Worm (Caenorhabditis elegans) whole organism, L3 larva: ENCODE data around the gene ptrg-1.

Experiments
- R02D3.7 ChIP-seq: fragments of 150-350 bp; optimal IDR thresholded peaks from 2 replicates; lab custom pipeline; 2014; ENCODE audit warnings: missing biosample characterization, missing genetic modification characterization
- ZK546.5 ChIP-seq: sonication (generic microtip); optimal IDR thresholded peaks from 2 replicates; lab custom pipeline; 2017; ENCODE audit warnings: missing biosample characterization, missing genetic modification characterization
- aly-2 ChIP-seq: fragments of 150-350 bp; optimal IDR thresholded peaks from 2 replicates; lab custom pipeline; 2014; ENCODE audit warnings: missing biosample characterization, missing genetic modification characterization
- ama-1 ChIP-seq: fragments of 150-350 bp; optimal IDR thresholded peaks from 2 replicates; lab custom pipeline; 2018
- ceh-16 ChIP-seq: sonication (generic microtip); optimal IDR thresholded peaks from 2 replicates; lab custom pipeline; 2017; ENCODE audit warnings: missing biosample characterization, missing genetic modification characterization
- ceh-82 ChIP-seq: fragments of 150-350 bp; optimal IDR thresholded peaks from 2 replicates; lab custom pipeline; 2014; ENCODE audit warnings: missing biosample characterization, missing genetic modification characterization
- daf-12 ChIP-seq: fragments of 150-350 bp; optimal IDR thresholded peaks from 2 replicates; lab custom pipeline; 2014; ENCODE audit warnings: missing biosample characterization, missing genetic modification reagents, missing genetic modification characterization
- egl-27 ChIP-seq: sonication (generic microtip); optimal IDR thresholded peaks from 4 replicates; lab custom pipeline; 2017; ENCODE audit warnings: missing biosample characterization, missing genetic modification reagents, missing genetic modification characterization
- egl-5 ChIP-seq: fragments of 150-350 bp; optimal IDR thresholded peaks from 2 replicates; lab custom pipeline; 2017; ENCODE audit warnings: missing biosample characterization, missing genetic modification reagents, missing genetic modification characterization, inconsistent platforms
- elt-1 ChIP-seq: fragments of 150-350 bp; optimal IDR thresholded peaks from 2 replicates; lab custom pipeline; 2014; ENCODE audit warnings: missing biosample characterization, missing genetic modification characterization
- elt-2 ChIP-seq: sonication (generic microtip); optimal IDR thresholded peaks from 2 replicates; lab custom pipeline; 2016; ENCODE audit warnings: missing genetic modification reagents, mild to moderate bottlenecking, missing genetic modification characterization, missing compliant biosample characterization
- elt-3 ChIP-seq, 3 experiments: fragments of 150-350 bp in 1 of 3; sonication (generic microtip) in 2 of 3; optimal IDR thresholded peaks; 2 replicates in 2 of 3; 4 replicates in 1 of 3; lab custom pipeline; 2014 to 2017; ENCODE audit warnings: missing biosample characterization in 3 of 3, missing genetic modification characterization in 3 of 3
- fkh-10 ChIP-seq: sonication (generic microtip); optimal IDR thresholded peaks from 2 replicates; lab custom pipeline; 2017; ENCODE audit warnings: missing biosample characterization, missing genetic modification reagents, missing genetic modification characterization
- fkh-2 ChIP-seq: fragments of 150-350 bp; optimal IDR thresholded peaks from 2 replicates; lab custom pipeline; 2014; ENCODE audit warnings: missing biosample characterization, missing genetic modification reagents, missing genetic modification characterization
- fos-1 ChIP-seq: fragments of 150-350 bp; optimal IDR thresholded peaks from 2 replicates; lab custom pipeline; 2014; ENCODE audit warnings: missing biosample characterization, missing genetic modification characterization
- hmg-11 ChIP-seq: sonication (generic microtip); optimal IDR thresholded peaks from 2 replicates; lab custom pipeline; 2016; ENCODE audit warnings: missing genetic modification characterization, missing compliant biosample characterization
- jun-1 ChIP-seq: fragments of 150-350 bp; optimal IDR thresholded peaks from 2 replicates; lab custom pipeline; 2014; ENCODE audit warnings: missing biosample characterization, missing genetic modification reagents, missing genetic modification characterization
- lin-39 ChIP-seq: fragments of 150-350 bp; optimal IDR thresholded peaks from 2 replicates; lab custom pipeline; 2018; ENCODE audit warnings: missing biosample characterization, missing genetic modification reagents, missing genetic modification characterization
- lsy-12 ChIP-seq: sonication (generic microtip); optimal IDR thresholded peaks from 2 replicates; lab custom pipeline; 2016; ENCODE audit warnings: mild to moderate bottlenecking, missing genetic modification characterization, missing compliant biosample characterization
- mdl-1 ChIP-seq: fragments of 150-350 bp; optimal IDR thresholded peaks from 2 replicates; lab custom pipeline; 2014; ENCODE audit warnings: missing biosample characterization, missing genetic modification characterization
- mml-1 ChIP-seq: fragments of 150-350 bp; sonication (generic microtip); optimal IDR thresholded peaks from 3 replicates; lab custom pipeline; 2014; ENCODE audit warnings: missing biosample characterization, missing genetic modification characterization
- nfya-1 ChIP-seq: sonication (generic microtip); optimal IDR thresholded peaks from 2 replicates; lab custom pipeline; 2017; ENCODE audit warnings: missing genetic modification characterization, mild to moderate bottlenecking, missing compliant biosample characterization, antibody characterized with exemption, moderate library complexity; ENCODE audit not compliant: insufficient read depth
- nhr-11 ChIP-seq: fragments of 150-350 bp; optimal IDR thresholded peaks from 2 replicates; lab custom pipeline; 2014; ENCODE audit warnings: missing biosample characterization, missing genetic modification characterization
- nhr-23 ChIP-seq: fragments of 150-350 bp; optimal IDR thresholded peaks from 2 replicates; lab custom pipeline; 2014; ENCODE audit warnings: missing biosample characterization, missing genetic modification reagents, missing genetic modification characterization
- nhr-237 ChIP-seq: fragments of 150-350 bp; optimal IDR thresholded peaks from 2 replicates; lab custom pipeline; 2014; ENCODE audit warnings: missing biosample characterization, missing genetic modification characterization
- nhr-25 ChIP-seq: sonication (generic microtip); optimal IDR thresholded peaks from 2 replicates; lab custom pipeline; 2017; ENCODE audit warnings: missing biosample characterization, missing genetic modification characterization
- nhr-67 ChIP-seq: fragments of 150-350 bp; optimal IDR thresholded peaks from 2 replicates; lab custom pipeline; 2014; ENCODE audit warnings: missing biosample characterization, missing genetic modification characterization
- nhr-76 ChIP-seq: fragments of 150-350 bp; sonication (generic microtip); optimal IDR thresholded peaks from 5 replicates; lab custom pipeline; 2014; ENCODE audit warnings: missing biosample characterization, missing genetic modification characterization
- pha-4 ChIP-seq: fragments of 150-350 bp; optimal IDR thresholded peaks from 2 replicates; lab custom pipeline; 2014; ENCODE audit warnings: missing biosample characterization, missing genetic modification reagents, missing genetic modification characterization
- pqm-1 ChIP-seq: fragments of 150-350 bp; optimal IDR thresholded peaks from 2 replicates; lab custom pipeline; 2017; ENCODE audit warnings: missing biosample characterization, missing genetic modification characterization, inconsistent platforms
- skn-1 ChIP-seq: fragments of 150-350 bp; optimal IDR thresholded peaks from 2 replicates; lab custom pipeline; 2014; ENCODE audit warnings: missing biosample characterization, missing genetic modification characterization
- tbx-2 ChIP-seq: sonication (generic microtip); optimal IDR thresholded peaks from 2 replicates; lab custom pipeline; 2016; ENCODE audit warnings: mild to moderate bottlenecking, missing genetic modification characterization, missing compliant biosample characterization
- unc-39 ChIP-seq: sonication (generic microtip); optimal IDR thresholded peaks from 4 replicates; lab custom pipeline; 2017; ENCODE audit warnings: missing biosample characterization, missing genetic modification characterization
- zag-1 ChIP-seq: fragments of 150-350 bp; optimal IDR thresholded peaks from 2 replicates; lab custom pipeline; 2014; ENCODE audit warnings: missing biosample characterization, missing genetic modification characterization
- ztf-11 ChIP-seq: fragments of 150-350 bp; optimal IDR thresholded peaks from 2 replicates; lab custom pipeline; 2014; ENCODE audit warnings: missing biosample characterization, missing genetic modification characterization

The ptrg-1 gene

DNA sequence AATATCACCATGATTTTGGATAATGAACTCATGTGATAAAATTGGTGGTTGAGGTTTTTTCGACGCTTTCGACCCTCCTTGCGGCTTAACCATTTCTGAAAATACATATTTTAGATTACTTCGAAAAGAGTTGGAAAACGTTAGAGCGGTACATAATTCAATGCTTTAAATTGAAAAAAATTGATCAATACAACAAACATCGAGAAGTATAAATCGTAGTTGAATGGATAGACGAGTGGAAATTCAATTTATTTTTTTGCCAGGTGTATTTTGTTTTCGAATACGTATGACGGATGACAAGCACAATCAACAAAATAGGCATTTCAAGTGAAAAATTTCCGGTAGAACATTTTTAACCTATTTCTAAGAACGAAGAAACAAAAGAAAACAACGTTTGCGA lies 26.9 kb upstream of the ptrg-1 start, which contains the start of gene tram-1:
tram-1 (minus strand) TSS at position 101 of the 400 bp plus-strand sequence.
- TF ChIP-seq nhr-67 (tag; lab: Kevin White, UChicago) (no peak), jun-1 (no peak), daf-12 (no peak), ceh-82 (tag; lab: Kevin White, UChicago) (no peak), mml-1 (tag; lab: Kevin White, UChicago) (no peak), nfya-1 (tag; lab: Kevin White, UChicago) (no peak), ZK546.5 (tag; lab: Kevin White, UChicago) (no peak), nhr-23 (tag; lab: Kevin White, UChicago) (no peak), lsy-12 (tag; lab: Kevin White, UChicago) (no peak), pha-4 (tag; lab: Kevin White, UChicago) (no peak), ama-1 (no peak), aly-2 (tag; lab: Kevin White, UChicago) (no peak), elt-2 (tag; lab: Kevin White, UChicago) (no peak), nhr-25 (tag; lab: Kevin White, UChicago) (no peak), mdl-1 (tag; lab: Kevin White, UChicago) (no peak)

DNA sequence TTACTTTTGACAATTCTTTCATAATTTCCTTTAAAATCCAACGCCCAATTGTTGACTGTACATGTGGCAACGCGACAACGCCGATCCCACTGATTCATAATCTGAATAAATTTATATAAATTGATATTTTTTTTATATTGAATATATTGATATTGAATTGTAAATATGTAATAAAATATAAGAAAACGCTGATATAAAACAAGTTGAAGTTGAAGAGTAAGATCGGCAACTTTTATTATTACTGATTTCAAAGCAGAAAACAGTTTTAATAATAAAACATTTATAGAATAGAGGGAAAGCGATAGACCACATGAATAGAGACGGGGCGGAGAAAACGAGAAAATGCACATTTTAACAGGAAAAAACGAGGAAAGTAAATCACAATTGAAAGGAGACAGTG lies 25.0 kb upstream of the ptrg-1 start, which contains the start of gene qns-1:
qns-1 (minus strand) TSS at position 101 of the 400 bp plus-strand sequence.
- TF ChIP-seq jun-1 (no peak), unc-39 (tag; lab: Kevin White, UChicago) (no peak), nhr-11 (tag; lab: Kevin White, UChicago) (no peak), nhr-76 (tag; lab: Kevin White, UChicago) (no peak), hmg-11 (no peak), zag-1 (tag; lab: Kevin White, UChicago) (no peak), tbx-2 (no peak), mml-1 (tag; lab: Kevin White, UChicago) (no peak), fkh-2 (tag; lab: Kevin White, UChicago) (no peak), elt-1 (tag; lab: Kevin White, UChicago) (no peak), ztf-11 (tag; lab: Kevin White, UChicago) (no peak), lin-39 (tag; lab: Kevin White, UChicago) (no peak)

DNA sequence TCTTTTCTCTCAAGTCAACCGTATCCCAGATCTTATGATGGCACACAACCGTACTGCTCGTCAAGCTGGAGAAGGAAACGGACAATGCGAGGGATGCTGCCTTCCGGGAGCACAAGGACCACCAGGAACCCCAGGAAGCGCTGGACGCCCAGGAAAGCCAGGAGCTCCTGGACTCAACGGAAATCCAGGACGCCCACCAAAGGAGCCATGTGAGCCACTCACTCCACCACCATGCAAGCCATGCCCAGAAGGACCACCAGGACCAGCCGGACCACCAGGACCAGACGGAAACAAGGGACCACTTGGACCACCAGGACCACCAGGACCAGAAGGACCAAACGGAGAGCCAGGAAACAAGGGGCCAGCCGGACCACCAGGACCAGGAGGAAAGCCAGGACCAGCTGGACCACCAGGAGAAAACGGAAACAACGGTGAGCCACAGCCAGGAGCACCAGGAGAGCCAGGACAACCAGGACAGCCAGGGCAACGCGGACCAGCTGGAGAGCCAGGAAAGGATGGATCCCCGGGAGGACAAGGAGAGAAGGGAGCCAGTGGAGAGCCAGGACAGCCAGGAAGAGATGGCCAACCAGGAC lies 22.6 kb upstream of the ptrg-1 start:
- TF ChIP-seq mml-1 (tag; lab: Kevin White, UChicago): no peak
- TF ChIP-seq egl-5 (tag; lab: Kevin White, UChicago): no peak
- no peak for TF ChIP-seq nhr-76 (tag; lab: Kevin White, UChicago)
- TF ChIP-seq nhr-237: no peak
- TF ChIP-seq jun-1: no peak
- no peak for TF ChIP-seq ceh-16 (tag; lab: Kevin White, UChicago)
- no peak for TF ChIP-seq tbx-2
- no peak for TF ChIP-seq egl-27 (tag; lab: Kevin White, UChicago)
- TF ChIP-seq pqm-1 (tag; lab: Kevin White, UChicago): no peak
- no peak for TF ChIP-seq nhr-23 (tag; lab: Kevin White, UChicago)

DNA sequence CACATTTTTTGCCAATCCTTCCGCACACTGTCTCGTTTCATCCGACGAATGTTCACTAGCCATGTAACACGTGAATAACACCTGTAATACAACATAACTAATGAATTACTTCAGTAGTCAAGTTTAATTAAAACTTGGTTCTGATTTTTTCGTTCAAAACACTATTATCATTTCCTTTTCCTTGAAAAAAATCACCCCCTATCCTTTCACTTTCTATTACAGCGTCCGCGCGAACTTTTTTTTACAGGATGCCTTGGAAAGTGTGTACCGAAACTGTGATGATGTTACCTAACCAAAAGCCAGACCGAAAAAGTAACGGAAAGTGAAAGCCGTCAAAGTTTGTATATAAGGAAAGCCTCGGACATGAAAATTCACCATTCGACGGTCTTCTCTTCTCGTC lies 21.8 kb upstream of the ptrg-1 start, which contains the start of gene col-124:
col-124 (plus strand) TSS at position 374 of the 400 bp plus-strand sequence.
- TF ChIP-seq elt-2 (tag; lab: Kevin White, UChicago): no peak
- TF ChIP-seq lin-39 (tag; lab: Kevin White, UChicago): no peak
- TF ChIP-seq nhr-23 (tag; lab: Kevin White, UChicago): no peak
- TF ChIP-seq daf-12: no peak
- no peak for TF ChIP-seq jun-1
- no peak for TF ChIP-seq egl-5 (tag; lab: Kevin White, UChicago)
- TF ChIP-seq skn-1 (tag; lab: Kevin White, UChicago): no peak
- TF ChIP-seq lsy-12 (tag; lab: Kevin White, UChicago): no peak
- TF ChIP-seq nhr-11 (tag; lab: Kevin White, UChicago): no peak
- no peak for TF ChIP-seq nhr-67 (tag; lab: Kevin White, UChicago)

DNA sequence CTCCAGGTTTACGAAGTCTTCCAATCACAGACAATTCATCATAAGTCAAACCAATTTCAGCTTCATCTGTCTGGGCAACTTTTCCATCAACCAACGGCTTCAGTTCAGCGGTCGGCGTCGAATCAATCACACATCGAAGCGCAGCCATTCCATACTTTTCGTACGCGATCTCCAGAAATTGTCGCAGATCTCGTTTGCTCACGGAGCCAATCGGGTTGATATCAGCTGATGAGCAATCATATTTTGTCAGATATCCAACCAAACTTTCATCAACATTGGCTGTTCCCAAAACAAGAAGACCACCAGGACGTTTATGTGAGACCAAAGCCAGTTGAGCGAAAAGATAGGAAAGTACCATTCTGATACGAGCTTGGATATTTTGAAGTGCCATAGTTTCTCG lies 21.1 kb upstream of the ptrg-1 start:
- TF ChIP-seq pqm-1 (tag; lab: Kevin White, UChicago) (no peak), R02D3.7 (tag; lab: Kevin White, UChicago) (no peak), elt-2 (tag; lab: Kevin White, UChicago) (no peak), fkh-10 (no peak), elt-3 (tag; optimal IDR thresholded peaks at IDR 0.05; lab: Kevin White, UChicago) (no peak), fos-1 (tag; lab: Kevin White, UChicago) (no peak), ZK546.5 (tag; lab: Kevin White, UChicago) (no peak)
